Fruit fly (Drosophila melanogaster) whole organism, embryonic: ENCODE data around the gene MESR6.

Experiments used
- ATbp ChIP-seq: fragments of 200-800 bp; sonication (Bioruptor generic); optimal IDR thresholded peaks from 2 replicates; lab custom pipeline; 2017; ENCODE audit warnings: missing biosample characterization, mild to moderate bottlenecking, missing genetic modification characterization, missing genetic modification reagents
- Atf-2 ChIP-seq: fragments of 200-800 bp; sonication (Bioruptor generic); optimal IDR thresholded peaks from 2 replicates; lab custom pipeline; 2016; ENCODE audit warnings: missing biosample characterization, missing genetic modification characterization
- CG10543 ChIP-seq: fragments of 200-800 bp; sonication (Bioruptor generic); optimal IDR thresholded peaks from 3 replicates; lab custom pipeline; 2017; ENCODE audit warnings: missing biosample characterization, mild to moderate bottlenecking, missing genetic modification characterization, moderate library complexity
- CG10959 ChIP-seq: fragments of 200-800 bp; sonication (Bioruptor generic); IDR thresholded peaks from 2 replicates; pipeline ENCODE4 v1.3.6; 2022; ENCODE audit warnings: missing biosample characterization, missing genetic modification characterization
- CG12769 ChIP-seq: fragments of 200-800 bp; sonication (Bioruptor generic); optimal IDR thresholded peaks from 2 replicates; lab custom pipeline; 2019; ENCODE audit warnings: missing biosample characterization, mild to moderate bottlenecking, missing genetic modification characterization, moderate library complexity
- CG15479 ChIP-seq: fragments of 200-800 bp; sonication (Bioruptor generic); optimal IDR thresholded peaks from 3 replicates; lab custom pipeline; 2019; ENCODE audit warnings: missing biosample characterization, mild to moderate bottlenecking, missing genetic modification characterization, moderate library complexity
- CG15514 ChIP-seq: fragments of 200-800 bp; sonication (Bioruptor generic); optimal IDR thresholded peaks from 3 replicates; lab custom pipeline; 2017; ENCODE audit warnings: missing biosample characterization, missing genetic modification characterization, mild to moderate bottlenecking, moderate library complexity, missing genetic modification reagents
- CG1647 ChIP-seq: fragments of 200-800 bp; sonication (Bioruptor generic); optimal IDR thresholded peaks from 3 replicates; lab custom pipeline; 2016; ENCODE audit warnings: missing biosample characterization, missing genetic modification characterization
- CG17568 ChIP-seq: fragments of 200-800 bp; sonication (Bioruptor generic); optimal IDR thresholded peaks from 2 replicates; lab custom pipeline; 2018; ENCODE audit warnings: missing biosample characterization, mild to moderate bottlenecking, missing genetic modification characterization, moderate library complexity
- CG17829 ChIP-seq: fragments of 200-800 bp; optimal IDR thresholded peaks from 2 replicates; lab custom pipeline; 2019; ENCODE audit warnings: missing biosample characterization, mild to moderate bottlenecking, missing genetic modification characterization, moderate library complexity
- CG2199 ChIP-seq: fragments of 200-800 bp; sonication (Bioruptor generic); IDR thresholded peaks from 3 replicates; pipeline ENCODE4 v1.3.6; 2022; ENCODE audit warnings: missing biosample characterization, missing genetic modification characterization
- CG3163 ChIP-seq: fragments of 200-800 bp; sonication (Bioruptor generic); optimal IDR thresholded peaks from 3 replicates; lab custom pipeline; 2016; ENCODE audit warnings: missing biosample characterization, missing genetic modification characterization
- CG7786 ChIP-seq: fragments of 200-800 bp; sonication (Bioruptor generic); optimal IDR thresholded peaks from 2 replicates; lab custom pipeline; 2016; ENCODE audit warnings: missing biosample characterization, missing genetic modification characterization
- CG7928 ChIP-seq: fragments of 200-800 bp; sonication (Bioruptor generic); optimal IDR thresholded peaks from 2 replicates; lab custom pipeline; 2017; ENCODE audit warnings: missing biosample characterization, mild to moderate bottlenecking, missing genetic modification characterization
- CG8359 ChIP-seq: fragments of 200-800 bp; sonication (Bioruptor generic); optimal IDR thresholded peaks from 2 replicates; lab custom pipeline; 2017; ENCODE audit warnings: missing biosample characterization, mild to moderate bottlenecking, missing genetic modification characterization, borderline replicate concordance
- Deaf1 ChIP-seq: fragments of 200-800 bp; optimal IDR thresholded peaks from 3 replicates; lab custom pipeline; 2019; ENCODE audit warnings: missing biosample characterization, mild to moderate bottlenecking, missing genetic modification characterization, moderate library complexity
- Dll ChIP-seq: fragments of 200-800 bp; sonication (Bioruptor generic); IDR thresholded peaks from 4 replicates; pipeline ENCODE4 v1.3.6; 2022; ENCODE audit warnings: missing biosample characterization, missing genetic modification characterization; ENCODE audit not compliant: partially characterized antibody
- Doc2 ChIP-seq: fragments of 200-800 bp; sonication (Bioruptor generic); IDR thresholded peaks from 2 replicates; pipeline ENCODE4 v1.3.6; 2022; ENCODE audit warnings: missing biosample characterization, missing genetic modification characterization
- Jarid2 ChIP-seq: fragments of 200-800 bp; sonication (Bioruptor generic); optimal IDR thresholded peaks from 3 replicates; lab custom pipeline; 2017; ENCODE audit warnings: mild to moderate bottlenecking, missing biosample characterization, missing genetic modification reagents, missing genetic modification characterization
- Kr ChIP-seq: fragments of 200-800 bp; sonication (Bioruptor generic); optimal IDR thresholded peaks from 2 replicates; lab custom pipeline; 2017; ENCODE audit warnings: missing biosample characterization, mild to moderate bottlenecking, missing genetic modification characterization
- NC2β ChIP-seq: fragments of 200-800 bp; sonication (Bioruptor generic); optimal IDR thresholded peaks from 2 replicates; lab custom pipeline; 2016; ENCODE audit warnings: missing biosample characterization, missing genetic modification characterization
- Nf-YC ChIP-seq: fragments of 200-800 bp; optimal IDR thresholded peaks from 3 replicates; lab custom pipeline; 2019; ENCODE audit warnings: missing biosample characterization, mild to moderate bottlenecking, missing genetic modification characterization, moderate library complexity
- NfI ChIP-seq: fragments of 200-800 bp; sonication (Bioruptor generic); optimal IDR thresholded peaks from 3 replicates; lab custom pipeline; 2018; ENCODE audit warnings: missing biosample characterization, mild to moderate bottlenecking, missing genetic modification characterization, moderate library complexity
- Sox100B ChIP-seq: fragments of 200-800 bp; sonication (Bioruptor generic); optimal IDR thresholded peaks from 3 replicates; lab custom pipeline; 2018; ENCODE audit warnings: missing biosample characterization, mild to moderate bottlenecking, missing genetic modification characterization
- Trl ChIP-seq, 3 experiments: fragments of >200 bp in 2 of 3; fragments of 200-800 bp in 1 of 3; sonication (Bioruptor generic) in 1 of 3; optimal IDR thresholded peaks; 2 replicates in 1 of 3; 3 replicates in 2 of 3; lab custom pipeline; 2016 to 2017; ENCODE audit warnings: missing biosample characterization in 1 of 3, missing genetic modification characterization in 1 of 3
- ato ChIP-seq: fragments of 200-800 bp; sonication (Bioruptor generic); IDR thresholded peaks from 2 replicates; pipeline ENCODE4 v1.3.6; 2022; ENCODE audit warnings: missing biosample characterization, missing genetic modification characterization; ENCODE audit not compliant: partially characterized antibody
- az2 ChIP-seq: fragments of 200-800 bp; sonication (Bioruptor generic); optimal IDR thresholded peaks from 3 replicates; lab custom pipeline; 2016; ENCODE audit warnings: missing biosample characterization, missing genetic modification characterization
- cad ChIP-seq: fragments of >200 bp; optimal IDR thresholded peaks from 2 replicates; lab custom pipeline; 2017; ENCODE audit warnings: missing biosample characterization, missing genetic modification characterization
- cg ChIP-seq: fragments of 200-800 bp; sonication (Bioruptor generic); optimal IDR thresholded peaks from 3 replicates; lab custom pipeline; 2019; ENCODE audit warnings: missing biosample characterization, mild to moderate bottlenecking, missing genetic modification characterization, moderate library complexity
- dati ChIP-seq: fragments of 200-800 bp; sonication (Bioruptor generic); IDR thresholded peaks from 2 replicates; pipeline ENCODE4 v1.3.6; 2022; ENCODE audit warnings: missing biosample characterization, missing genetic modification characterization
- eve ChIP-seq, 2 experiments: fragments of >200 bp; optimal IDR thresholded peaks; 2 replicates each; lab custom pipeline; 2017; ENCODE audit warnings: missing biosample characterization in 2 of 2, missing genetic modification characterization in 2 of 2
- hb ChIP-seq: fragments of 200-800 bp; sonication (Bioruptor generic); IDR thresholded peaks from 3 replicates; pipeline ENCODE4 v1.3.6; 2022; ENCODE audit warnings: missing biosample characterization, missing genetic modification characterization; ENCODE audit not compliant: partially characterized antibody
- kni ChIP-seq: fragments of 200-800 bp; sonication (Bioruptor generic); optimal IDR thresholded peaks from 3 replicates; lab custom pipeline; 2017; ENCODE audit warnings: mild to moderate bottlenecking, missing biosample characterization, missing genetic modification reagents, missing genetic modification characterization
- lmd ChIP-seq: fragments of 200-800 bp; sonication (Bioruptor generic); IDR thresholded peaks from 2 replicates; pipeline ENCODE4 v1.3.6; 2022; ENCODE audit warnings: missing biosample characterization, missing genetic modification characterization
- lola ChIP-seq, 3 experiments: fragments of >200 bp in 2 of 3; fragments of 200-800 bp in 1 of 3; sonication (Bioruptor generic) in 1 of 3; optimal IDR thresholded peaks; 2 replicates each; lab custom pipeline; 2017 to 2019; ENCODE audit warnings: missing biosample characterization in 3 of 3, missing genetic modification characterization in 3 of 3, mild to moderate bottlenecking in 1 of 3, moderate library complexity in 1 of 3
- pita ChIP-seq: fragments of 200-800 bp; sonication (Bioruptor generic); optimal IDR thresholded peaks from 2 replicates; lab custom pipeline; 2017; ENCODE audit warnings: missing biosample characterization, mild to moderate bottlenecking, missing genetic modification characterization
- rib ChIP-seq: fragments of 200-800 bp; sonication (Bioruptor generic); IDR thresholded peaks from 2 replicates; pipeline ENCODE4 v1.3.6; 2022; ENCODE audit warnings: missing biosample characterization, missing genetic modification characterization
- run ChIP-seq: fragments of 200-800 bp; sonication (Bioruptor generic); optimal IDR thresholded peaks from 3 replicates; lab custom pipeline; 2018; ENCODE audit warnings: missing biosample characterization, mild to moderate bottlenecking, missing genetic modification characterization
- stwl ChIP-seq: fragments of 200-800 bp; sonication (Bioruptor generic); optimal IDR thresholded peaks from 3 replicates; lab custom pipeline; 2018; ENCODE audit warnings: missing biosample characterization, mild to moderate bottlenecking, missing genetic modification characterization, moderate library complexity
- tll ChIP-seq, 2 experiments: fragments of 200-800 bp in 1 of 2; fragments of >200 bp in 1 of 2; sonication (Bioruptor generic) in 1 of 2; optimal IDR thresholded peaks; 2 replicates each; lab custom pipeline; 2017 to 2019; ENCODE audit warnings: missing biosample characterization in 2 of 2, missing genetic modification characterization in 2 of 2, mild to moderate bottlenecking in 1 of 2, moderate library complexity in 1 of 2
- twi ChIP-seq: fragments of 200-800 bp; optimal IDR thresholded peaks from 2 replicates; lab custom pipeline; 2019; ENCODE audit warnings: missing biosample characterization, mild to moderate bottlenecking, missing genetic modification characterization, moderate library complexity
- vvl ChIP-seq: fragments of 200-800 bp; sonication (Bioruptor generic); IDR thresholded peaks from 2 replicates; pipeline ENCODE4 v1.3.6; 2022; ENCODE audit warnings: missing biosample characterization, missing genetic modification characterization
- zen ChIP-seq: fragments of 200-800 bp; sonication (Bioruptor generic); optimal IDR thresholded peaks from 3 replicates; lab custom pipeline; 2018; ENCODE audit warnings: missing biosample characterization, mild to moderate bottlenecking, missing genetic modification characterization, moderate library complexity
- zfh1 ChIP-seq: fragments of 200-800 bp; sonication (Bioruptor generic); IDR thresholded peaks from 3 replicates; pipeline ENCODE4 v1.3.6; 2022; ENCODE audit warnings: missing biosample characterization, missing genetic modification characterization

MESR6 gene

dm6 chr3L:19080926-19081700, 11.4 kb upstream of the MESR6 start (continued):
- TF ChIP-seq CG1647 (GFP tag; lab: Kevin White, UChicago) (no peak), Deaf1 (tag; lab: Kevin White, UChicago) (peak; percentile 41), Kr (peak; percentile 10), CG3163 (GFP tag; lab: Kevin White, UChicago) (peak; percentile 57), pita (peak; percentile 18), CG2199 (GFP tag; lab: Robert Waterston, UW) (0 out of 3 replicates have a peak, but pooled peaks have one; percentile 78), stwl (tag; lab: Kevin White, UChicago) (peak; percentile 32), dati (GFP tag; lab: Robert Waterston, UW) (no peak), CG17829 (tag; lab: Kevin White, UChicago) (peak; percentile 2), CG7928 (no peak), Sox100B (no peak), zfh1 (GFP tag; lab: Robert Waterston, UW) (0 out of 3 replicates have a peak, but pooled peaks have one; percentile 9), cg (GFP tag; lab: Kevin White, UChicago) (peak; percentile 73), tll (GFP tag; optimal IDR thresholded peaks at IDR 0.05; lab: Kevin White, UChicago) (peak in 1 of 2 experiments; percentile 50), ATbp (GFP tag; lab: Kevin White, UChicago) (peak; percentile 1), vvl (GFP tag; lab: Robert Waterston, UW) (peak; percentile 19; the same call in 1 of the 2 replicates), NC2β (GFP tag; lab: Kevin White, UChicago) (no peak), CG8359 (GFP tag; lab: Kevin White, UChicago) (peak; percentile 13), CG10959 (no peak), Trl (optimal IDR thresholded peaks at IDR 0.05; lab: Kevin White, UChicago) (peak; percentile 40 to 79), Trl (GFP tag; optimal IDR thresholded peaks at IDR 0.05; lab: Kevin White, UChicago) (no peak), CG12769 (tag; lab: Kevin White, UChicago) (peak; percentile 40), Doc2 (GFP tag; lab: Robert Waterston, UW) (no peak), CG17568 (GFP tag; lab: Kevin White, UChicago) (no peak), CG15479 (peak; percentile 40), cad (GFP tag; lab: Kevin White, UChicago) (peak; percentile 91), kni (GFP tag; lab: Kevin White, UChicago) (peak; percentile 36), Nf-YC (tag; lab: Kevin White, UChicago) (no peak)
- TF ChIP-seq, all 482 proteins: peak for 29

dm6 chr3L:19083126-19083525, 9.3 kb upstream of the MESR6 start:
- TF ChIP-seq az2 (GFP tag; lab: Kevin White, UChicago) = no peak
- TF ChIP-seq Dll (GFP tag; lab: Robert Waterston, UW) = no peak
- TF ChIP-seq zen (tag; lab: Kevin White, UChicago) = peak; percentile 93
- peak in 1 of 2 experiments; percentile 95 for TF ChIP-seq tll (GFP tag; optimal IDR thresholded peaks at IDR 0.05; lab: Kevin White, UChicago)
- peak; percentile 97 for TF ChIP-seq cad (GFP tag; lab: Kevin White, UChicago)
- TF ChIP-seq NfI (GFP tag; lab: Kevin White, UChicago) = no peak
- peak; percentile 47 for TF ChIP-seq twi (tag; lab: Kevin White, UChicago)

dm6 chr3L:19085688-19086363, 6.6 kb upstream of the MESR6 start:
- TF ChIP-seq Atf-2 (GFP tag; lab: Kevin White, UChicago) = no peak
- TF ChIP-seq run (tag; lab: Kevin White, UChicago) = peak; percentile 17
- peak; percentile 13; the same call in 1 of the 2 replicates for TF ChIP-seq rib (GFP tag; lab: Robert Waterston, UW)
- TF ChIP-seq Jarid2 (GFP tag; lab: Kevin White, UChicago) = peak; percentile 93
- peak; percentile 12 for TF ChIP-seq CG10543
- TF ChIP-seq lola (GFP tag; optimal IDR thresholded peaks at IDR 0.05; lab: Kevin White, UChicago) = peak in 1 of 3 experiments; percentile 72
- peak; percentile 35 for TF ChIP-seq CG15514 (GFP tag; lab: Kevin White, UChicago)
- 0 out of 3 replicates have a peak, but pooled peaks have one; percentile 52 for TF ChIP-seq hb (GFP tag; lab: Robert Waterston, UW)
- TF ChIP-seq ato (GFP tag; lab: Robert Waterston, UW) = 0 out of 2 replicates have a peak, but pooled peaks have one; percentile 27
- TF ChIP-seq CG7786 (GFP tag; lab: Kevin White, UChicago) = no peak
- peak in 1 of 2 experiments; percentile 89 for TF ChIP-seq eve (GFP tag; optimal IDR thresholded peaks at IDR 0.05; lab: Kevin White, UChicago)
- no peak for TF ChIP-seq lmd
